Worm (Caenorhabditis elegans): Measurements from ENCODE around the gene F39G3.2.

Gene F39G3.2

DNA sequence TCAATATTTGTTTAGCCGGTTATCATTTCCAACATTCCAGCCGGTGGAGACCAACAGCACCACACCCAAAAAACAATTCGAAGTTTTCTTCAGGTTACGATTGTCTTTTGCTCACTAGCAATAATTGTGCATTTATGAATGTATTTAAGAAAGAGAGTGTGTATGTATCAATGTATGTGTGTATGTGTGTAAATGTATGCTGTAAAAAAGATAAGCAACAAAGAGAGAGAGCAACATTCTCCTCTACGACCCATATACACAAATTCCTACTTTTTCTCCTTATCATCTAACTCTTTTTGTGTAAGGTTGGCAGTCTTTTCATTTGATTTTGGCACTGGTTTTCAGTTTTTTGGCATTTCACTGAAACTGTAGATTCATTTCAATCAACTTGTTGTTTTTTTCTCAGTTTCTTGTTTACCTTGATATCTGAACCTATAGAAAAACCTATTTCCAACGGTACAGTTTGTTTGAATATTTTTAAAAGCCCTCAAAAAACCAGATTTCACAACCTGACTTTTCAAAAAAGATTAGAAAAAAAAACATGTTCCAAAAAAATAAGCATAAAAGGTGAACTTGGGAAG lies 16.7 kb upstream of the F39G3.2 start:
- TF ChIP-seq blmp-1 (tag; optimal IDR thresholded peaks at IDR 0.05) (no peak), ceh-39 (tag; optimal IDR thresholded peaks at IDR 0.05) (no peak), nhr-2 (tag; optimal IDR thresholded peaks at IDR 0.05) (no peak), lsy-2 (tag; optimal IDR thresholded peaks at IDR 0.05) (no peak), nhr-237 (tag; optimal IDR thresholded peaks at IDR 0.05) (no peak), M03D4.4 (tag; optimal IDR thresholded peaks at IDR 0.05) (no peak), lin-32 (GFP tag; optimal IDR thresholded peaks at IDR 0.05) (no peak)

DNA sequence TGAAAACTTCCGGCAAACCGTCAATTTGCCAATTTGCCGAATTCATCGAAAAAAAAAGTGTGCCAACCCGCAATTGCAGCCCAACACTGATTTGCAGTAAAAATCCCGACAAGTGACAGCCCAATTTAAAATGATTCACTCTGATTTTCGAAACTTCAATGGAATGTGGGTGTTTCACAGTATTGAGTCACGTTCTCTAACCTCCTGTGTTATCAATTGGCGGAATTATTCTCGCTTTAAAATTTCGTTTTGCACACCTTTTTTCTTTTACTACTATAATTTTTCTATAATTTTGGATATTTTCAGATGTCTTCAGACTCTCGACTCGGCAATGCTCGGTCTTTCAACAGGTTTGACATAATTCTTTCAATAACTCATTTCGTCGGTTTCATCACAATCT lies 15.3 kb upstream of the F39G3.2 start, which contains the start of gene F39G3.5:
Gene F39G3.5, plus strand, starts transcription at position 301 of the 400 bp plus-strand sequence.
- TF ChIP-seq cnd-1 (tag; optimal IDR thresholded peaks at IDR 0.05): no peak
- TF ChIP-seq hlh-1 (tag; optimal IDR thresholded peaks at IDR 0.05): no peak
- TF ChIP-seq mep-1 (tag; optimal IDR thresholded peaks at IDR 0.05): no peak
- TF ChIP-seq unc-62 (GFP tag; optimal IDR thresholded peaks at IDR 0.05): no peak
- TF ChIP-seq ham-2 (GFP tag; optimal IDR thresholded peaks at IDR 0.05): no peak
- TF ChIP-seq sptf-1 (tag; optimal IDR thresholded peaks at IDR 0.05): no peak
- TF ChIP-seq flh-1 (GFP tag; optimal IDR thresholded peaks at IDR 0.05): no peak
- no peak for TF ChIP-seq nhr-237 (tag; optimal IDR thresholded peaks at IDR 0.05)
- TF ChIP-seq ceh-83 (GFP tag; optimal IDR thresholded peaks at IDR 0.05): no peak
- no peak for TF ChIP-seq snpc-4 (tag; optimal IDR thresholded peaks at IDR 0.05)
- no peak for TF ChIP-seq nhr-2 (tag; optimal IDR thresholded peaks at IDR 0.05)
- no peak for TF ChIP-seq ztf-11 (tag; optimal IDR thresholded peaks at IDR 0.05)

DNA sequence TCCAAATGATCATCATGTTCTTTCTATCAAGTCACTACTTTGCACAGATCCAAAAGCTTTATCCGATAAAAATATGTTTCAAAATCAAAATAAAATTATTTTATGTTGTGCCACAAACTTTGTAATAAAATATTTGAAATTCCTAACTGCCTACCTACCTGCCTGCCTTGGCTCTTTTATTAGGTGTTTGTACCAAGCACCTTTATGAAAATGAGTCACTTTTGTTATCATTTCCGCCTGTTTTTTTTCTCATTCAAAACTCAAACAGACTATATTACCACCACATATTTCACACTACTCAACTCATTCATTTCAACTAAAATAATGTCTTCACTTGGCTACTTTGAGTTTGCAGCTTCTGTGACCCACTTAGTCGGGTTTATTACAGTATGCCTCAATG lies 13.2 kb upstream of the F39G3.2 start, which contains the start of gene F39G3.4:
Gene F39G3.4, plus strand, starts transcription at position 301 of the 400 bp plus-strand sequence.
- TF ChIP-seq sptf-1 (tag; optimal IDR thresholded peaks at IDR 0.05) (no peak), sem-2 (GFP tag; optimal IDR thresholded peaks at IDR 0.05) (no peak), bed-3 (GFP tag; optimal IDR thresholded peaks at IDR 0.05) (no peak), blmp-1 (tag; optimal IDR thresholded peaks at IDR 0.05) (no peak)

DNA sequence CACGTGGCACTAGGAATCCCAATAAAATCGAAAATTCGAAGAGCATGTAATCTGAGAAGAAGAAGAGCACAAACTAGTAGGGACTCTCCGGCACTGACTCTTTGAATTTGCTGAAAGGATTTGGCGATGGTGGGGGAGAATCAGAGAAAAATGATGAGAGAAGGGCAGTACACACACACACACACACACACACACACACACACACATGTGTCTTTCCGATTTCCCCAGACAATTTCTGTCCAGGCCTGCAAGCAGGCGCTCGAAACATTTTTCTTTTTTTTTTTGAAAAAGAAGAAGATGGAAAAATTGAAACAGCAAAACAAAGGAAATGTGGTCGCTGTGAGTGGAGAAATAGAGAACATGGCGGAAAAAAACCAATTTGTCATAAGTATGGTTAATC lies 7.6 kb upstream of the F39G3.2 start, which contains the start of gene tig-2:
Gene tig-2, minus strand, starts transcription at position 87 of the 400 bp plus-strand sequence.
- TF ChIP-seq M03D4.4 (tag; optimal IDR thresholded peaks at IDR 0.05) (peak; percentile 40), nhr-2 (tag; optimal IDR thresholded peaks at IDR 0.05) (no peak), unc-120 (tag; optimal IDR thresholded peaks at IDR 0.05; ENCODE audit: poor library complexity, severe bottlenecking) (peak; percentile 18)

DNA sequence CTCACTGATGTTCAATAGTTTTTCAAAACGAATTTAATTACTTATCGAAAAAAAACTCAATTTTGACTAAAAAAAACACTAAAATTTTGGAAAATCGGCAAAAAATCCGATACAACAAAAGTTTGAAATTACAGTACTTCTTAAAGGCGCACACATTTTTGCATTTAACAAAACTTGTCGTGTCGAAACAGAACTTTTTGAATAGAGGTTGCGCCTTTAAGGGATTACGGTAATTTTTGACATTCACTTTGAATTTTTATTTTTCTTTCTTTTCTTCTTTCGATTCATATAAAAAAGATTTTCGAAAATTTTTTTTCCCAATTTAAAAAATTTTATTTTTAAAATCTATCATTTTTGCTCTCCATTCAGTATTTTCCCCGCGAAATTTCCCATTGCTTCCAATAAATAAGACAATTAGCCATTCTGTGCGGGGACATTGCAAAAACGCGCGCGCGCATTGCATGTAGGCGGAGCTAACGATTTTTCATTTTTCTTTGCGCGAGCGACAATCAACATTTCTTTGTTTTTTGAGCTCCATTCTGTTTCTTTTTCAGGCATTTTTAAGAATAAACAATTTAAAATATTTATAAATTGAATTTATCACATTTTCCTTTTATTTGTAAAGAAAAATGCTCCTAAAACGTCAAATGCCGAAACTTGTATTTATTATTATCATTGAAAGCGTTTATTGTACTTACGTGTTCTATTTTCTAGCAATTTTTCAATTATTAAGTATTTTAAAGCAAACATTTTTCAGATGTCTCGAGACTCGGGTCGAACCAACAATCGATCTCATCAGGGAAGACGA lies 6.3 kb upstream of the F39G3.2 start, which contains the start of gene F39G3.3:
Gene F39G3.3, plus strand, starts transcription at position 758 of the 808 bp plus-strand sequence.
- TF ChIP-seq nhr-237 (tag; optimal IDR thresholded peaks at IDR 0.05) (no peak), pha-4 (tag; optimal IDR thresholded peaks at IDR 0.05) (peak; percentile 2), ztf-11 (tag; optimal IDR thresholded peaks at IDR 0.05) (peak; percentile 64), ceh-39 (tag; optimal IDR thresholded peaks at IDR 0.05) (peak; percentile 11), cnd-1 (tag; optimal IDR thresholded peaks at IDR 0.05) (peak; percentile 80), elt-3 (tag; optimal IDR thresholded peaks at IDR 0.05) (no peak), elt-1 (tag; optimal IDR thresholded peaks at IDR 0.05; ENCODE audit: borderline replicate concordance, insufficient read depth) (peak; percentile 39), nhr-2 (tag; optimal IDR thresholded peaks at IDR 0.05) (peak; percentile 65), snpc-4 (tag; optimal IDR thresholded peaks at IDR 0.05) (no peak), blmp-1 (tag; optimal IDR thresholded peaks at IDR 0.05) (peak; percentile 72), bed-3 (GFP tag; optimal IDR thresholded peaks at IDR 0.05) (peak; percentile 77), sptf-1 (tag; optimal IDR thresholded peaks at IDR 0.05) (peak; percentile 95), tbx-8 (GFP tag; optimal IDR thresholded peaks at IDR 0.05) (peak; percentile 65), lsy-2 (tag; optimal IDR thresholded peaks at IDR 0.05) (peak; percentile 65), lin-32 (GFP tag; optimal IDR thresholded peaks at IDR 0.05) (peak; percentile 58), ceh-43 (GFP tag; optimal IDR thresholded peaks at IDR 0.05) (peak; percentile 95), ceh-83 (GFP tag; optimal IDR thresholded peaks at IDR 0.05) (peak; percentile 87), unc-62 (GFP tag; optimal IDR thresholded peaks at IDR 0.05) (peak; percentile 5), zip-8 (tag; optimal IDR thresholded peaks at IDR 0.05) (no peak), unc-39 (tag; optimal IDR thresholded peaks at IDR 0.05) (peak; percentile 31), mab-5 (tag; optimal IDR thresholded peaks at IDR 0.05) (peak; percentile 82), nhr-28 (tag; optimal IDR thresholded peaks at IDR 0.05) (no peak), hlh-1 (tag; optimal IDR thresholded peaks at IDR 0.05) (peak; percentile 87), ces-1 (GFP tag; optimal IDR thresholded peaks at IDR 0.05) (peak; percentile 89), drap-1 (GFP tag; optimal IDR thresholded peaks at IDR 0.05) (peak; percentile 81), nhr-76 (tag; optimal IDR thresholded peaks at IDR 0.05) (peak; percentile 35), lin-13 (tag; optimal IDR thresholded peaks at IDR 0.05) (peak; percentile 68), nhr-12 (tag; optimal IDR thresholded peaks at IDR 0.05) (no peak), mep-1 (tag; optimal IDR thresholded peaks at IDR 0.05) (peak; percentile 85), ham-2 (GFP tag; optimal IDR thresholded peaks at IDR 0.05) (peak; percentile 81), flh-1 (GFP tag; optimal IDR thresholded peaks at IDR 0.05) (peak; percentile 47), mls-2 (tag; optimal IDR thresholded peaks at IDR 0.05) (peak; percentile 93), M03D4.4 (tag; optimal IDR thresholded peaks at IDR 0.05) (peak; percentile 92), sem-2 (GFP tag; optimal IDR thresholded peaks at IDR 0.05) (peak; percentile 67), unc-120 (tag; optimal IDR thresholded peaks at IDR 0.05; ENCODE audit: poor library complexity, severe bottlenecking) (peak; percentile 79)
